Fruit fly (Drosophila melanogaster) whole organism, prepupa: ENCODE results near the gene CG2533.
A peak's percentile ranks its signal among the peaks of the same experiment; 100 is the strongest.

Experiments
- CG11294 ChIP-seq: fragments of 200-800 bp; sonication (Bioruptor generic); IDR thresholded peaks from 2 replicates; pipeline ENCODE4 v1.3.6; 2022; ENCODE audit warnings: missing biosample characterization, missing genetic modification characterization
- CG11762 ChIP-seq: fragments of 200-800 bp; sonication (Bioruptor generic); optimal IDR thresholded peaks from 3 replicates; lab custom pipeline; 2016; ENCODE audit warnings: missing biosample characterization, missing genetic modification characterization; ENCODE audit not compliant: insufficient read depth
- CG11902 ChIP-seq: fragments of 200-800 bp; sonication (Bioruptor generic); optimal IDR thresholded peaks from 3 replicates; lab custom pipeline; 2016; ENCODE audit warnings: missing biosample characterization, missing genetic modification characterization
- CG15336 ChIP-seq: fragments of 200-800 bp; sonication (Bioruptor generic); IDR thresholded peaks from 2 replicates; pipeline ENCODE4 v1.3.6; 2022; ENCODE audit warnings: missing biosample characterization, missing genetic modification characterization
- CG1621 ChIP-seq: fragments of 200-800 bp; sonication (Bioruptor generic); optimal IDR thresholded peaks from 3 replicates; lab custom pipeline; 2018; ENCODE audit warnings: missing biosample characterization, mild to moderate bottlenecking, missing genetic modification characterization
- CG16779 ChIP-seq: fragments of 200-800 bp; sonication (Bioruptor generic); optimal IDR thresholded peaks from 3 replicates; lab custom pipeline; 2017; ENCODE audit warnings: missing biosample characterization, mild to moderate bottlenecking, missing genetic modification characterization
- CG3032 ChIP-seq: fragments of 200-800 bp; optimal IDR thresholded peaks from 2 replicates; lab custom pipeline; 2019; ENCODE audit warnings: missing biosample characterization, mild to moderate bottlenecking, missing genetic modification characterization, moderate library complexity
- CG32006 ChIP-seq: fragments of 200-800 bp; sonication (Bioruptor generic); optimal IDR thresholded peaks from 3 replicates; lab custom pipeline; 2017; ENCODE audit warnings: missing biosample characterization, mild to moderate bottlenecking, missing genetic modification characterization
- CG34406 ChIP-seq: fragments of 200-800 bp; sonication (Bioruptor generic); optimal IDR thresholded peaks from 3 replicates; lab custom pipeline; 2016; ENCODE audit warnings: missing biosample characterization, missing genetic modification characterization
- CG3919 ChIP-seq: fragments of 200-800 bp; sonication (Bioruptor generic); optimal IDR thresholded peaks from 3 replicates; lab custom pipeline; 2016; ENCODE audit warnings: missing biosample characterization, missing genetic modification characterization
- CG4318 ChIP-seq: fragments of 200-800 bp; sonication (Bioruptor generic); optimal IDR thresholded peaks from 3 replicates; lab custom pipeline; 2017; ENCODE audit warnings: missing biosample characterization, mild to moderate bottlenecking, missing genetic modification characterization
- CG6163 ChIP-seq: fragments of 200-800 bp; sonication (Bioruptor generic); IDR thresholded peaks from 3 replicates; pipeline ENCODE4 v1.3.6; 2022; ENCODE audit warnings: missing biosample characterization, missing genetic modification characterization
- CG6276 ChIP-seq: fragments of 200-800 bp; sonication (Bioruptor generic); optimal IDR thresholded peaks from 2 replicates; lab custom pipeline; 2017; ENCODE audit warnings: missing biosample characterization, mild to moderate bottlenecking, missing genetic modification characterization
- CG6792 ChIP-seq: fragments of 200-800 bp; sonication (Bioruptor generic); optimal IDR thresholded peaks from 3 replicates; lab custom pipeline; 2016; ENCODE audit warnings: missing biosample characterization, missing genetic modification characterization
- CG6808 ChIP-seq: fragments of 200-800 bp; sonication (Bioruptor generic); optimal IDR thresholded peaks from 3 replicates; lab custom pipeline; 2017; ENCODE audit warnings: missing biosample characterization, missing genetic modification characterization, mild to moderate bottlenecking, moderate library complexity, missing genetic modification reagents
- CG6854 ChIP-seq: fragments of 200-800 bp; sonication (Bioruptor generic); optimal IDR thresholded peaks from 2 replicates; lab custom pipeline; 2017; ENCODE audit warnings: missing biosample characterization, mild to moderate bottlenecking, missing genetic modification characterization
- CG7368 ChIP-seq: fragments of 200-800 bp; sonication (Bioruptor generic); optimal IDR thresholded peaks from 3 replicates; lab custom pipeline; 2016; ENCODE audit warnings: missing biosample characterization, missing genetic modification characterization
- CG8119 ChIP-seq: fragments of 200-800 bp; sonication (Bioruptor generic); IDR thresholded peaks from 3 replicates; pipeline ENCODE4 v1.3.6; 2022; ENCODE audit warnings: missing biosample characterization, missing genetic modification characterization
- CG8319 ChIP-seq: fragments of 200-800 bp; sonication (Bioruptor generic); optimal IDR thresholded peaks from 3 replicates; lab custom pipeline; 2016; ENCODE audit warnings: missing biosample characterization, missing genetic modification characterization
- CG8632 ChIP-seq: fragments of 200-800 bp; sonication (Bioruptor generic); optimal IDR thresholded peaks from 3 replicates; lab custom pipeline; 2016; ENCODE audit warnings: missing biosample characterization, missing genetic modification characterization
- CG9139 ChIP-seq: fragments of 200-800 bp; sonication (Bioruptor generic); optimal IDR thresholded peaks from 3 replicates; lab custom pipeline; 2017; ENCODE audit warnings: missing biosample characterization, mild to moderate bottlenecking, missing genetic modification characterization
- Eip75B ChIP-seq: fragments of 200-800 bp; sonication (Bioruptor generic); optimal IDR thresholded peaks from 3 replicates; lab custom pipeline; 2016; ENCODE audit warnings: missing biosample characterization, missing genetic modification characterization
- Eip78C ChIP-seq: fragments of 200-800 bp; sonication (Bioruptor generic); peaks from one replicate; lab custom pipeline; 2016; ENCODE audit warnings: missing biosample characterization, missing genetic modification characterization
- Eip93F ChIP-seq: fragments of 200-800 bp; sonication (Bioruptor generic); optimal IDR thresholded peaks from 2 replicates; lab custom pipeline; 2016; ENCODE audit warnings: missing biosample characterization, mild to moderate bottlenecking, missing genetic modification characterization
- Ets21C ChIP-seq: fragments of 200-800 bp; sonication (Bioruptor generic); optimal IDR thresholded peaks from 3 replicates; lab custom pipeline; 2016; ENCODE audit warnings: missing biosample characterization, missing genetic modification characterization
- Ets96B ChIP-seq: fragments of 200-800 bp; optimal IDR thresholded peaks from 2 replicates; lab custom pipeline; 2019; ENCODE audit warnings: missing biosample characterization, mild to moderate bottlenecking, missing genetic modification characterization, moderate library complexity
- Gug ChIP-seq: fragments of 200-800 bp; sonication (Bioruptor generic); IDR thresholded peaks from 2 replicates; pipeline ENCODE4 v1.3.6; 2022; ENCODE audit warnings: missing biosample characterization, missing genetic modification characterization
- Hr38 ChIP-seq: sonication (Bioruptor generic); optimal IDR thresholded peaks from 2 replicates; lab custom pipeline; 2016; ENCODE audit warnings: missing biosample characterization, missing genetic modification characterization
- Hr39 ChIP-seq: fragments of 200-800 bp; sonication (Bioruptor generic); optimal IDR thresholded peaks from 2 replicates; lab custom pipeline; 2016; ENCODE audit warnings: missing biosample characterization, missing genetic modification characterization
- Hr4 ChIP-seq: fragments of 200-800 bp; sonication (Bioruptor generic); optimal IDR thresholded peaks from 3 replicates; lab custom pipeline; 2016; ENCODE audit warnings: missing biosample characterization, missing genetic modification characterization
- Met ChIP-seq: fragments of 200-800 bp; sonication (Bioruptor generic); optimal IDR thresholded peaks from 3 replicates; lab custom pipeline; 2016; ENCODE audit warnings: missing biosample characterization, missing genetic modification characterization
- OdsH ChIP-seq: fragments of 200-800 bp; sonication (Bioruptor generic); optimal IDR thresholded peaks from 3 replicates; lab custom pipeline; 2016; ENCODE audit warnings: missing biosample characterization, missing genetic modification characterization
- Smox ChIP-seq: fragments of 200-800 bp; sonication (Bioruptor generic); optimal IDR thresholded peaks from 3 replicates; lab custom pipeline; 2016; ENCODE audit warnings: missing biosample characterization, missing genetic modification characterization
- Sox102F ChIP-seq: fragments of 200-800 bp; sonication (Bioruptor generic); optimal IDR thresholded peaks from 2 replicates; lab custom pipeline; 2016; ENCODE audit warnings: missing biosample characterization, mild to moderate bottlenecking, missing genetic modification characterization
- Sox14 ChIP-seq: fragments of 200-800 bp; sonication (Bioruptor generic); optimal IDR thresholded peaks from 3 replicates; lab custom pipeline; 2016; ENCODE audit warnings: missing biosample characterization, missing genetic modification characterization
- Sox15 ChIP-seq: fragments of 200-800 bp; sonication (Bioruptor generic); optimal IDR thresholded peaks from 3 replicates; lab custom pipeline; 2016; ENCODE audit warnings: missing biosample characterization, missing genetic modification characterization
- acj6 ChIP-seq: fragments of 200-800 bp; sonication (Bioruptor generic); optimal IDR thresholded peaks from 3 replicates; lab custom pipeline; 2016; ENCODE audit warnings: missing biosample characterization, missing genetic modification characterization
- dac ChIP-seq: fragments of 200-800 bp; sonication (Bioruptor generic); optimal IDR thresholded peaks from 2 replicates; lab custom pipeline; 2017; ENCODE audit warnings: missing biosample characterization, mild to moderate bottlenecking, missing genetic modification characterization
- dsx ChIP-seq: fragments of 200-800 bp; optimal IDR thresholded peaks from 3 replicates; lab custom pipeline; 2019; ENCODE audit warnings: missing biosample characterization, mild to moderate bottlenecking, missing genetic modification characterization, moderate library complexity; ENCODE audit not compliant: poor library complexity, severe bottlenecking
- esn ChIP-seq: fragments of 200-800 bp; sonication (Bioruptor generic); optimal IDR thresholded peaks from 2 replicates; lab custom pipeline; 2016; ENCODE audit warnings: missing biosample characterization, mild to moderate bottlenecking, missing genetic modification characterization, moderate library complexity
- fd59A ChIP-seq: fragments of 200-800 bp; sonication (Bioruptor generic); optimal IDR thresholded peaks from 2 replicates; lab custom pipeline; 2017; ENCODE audit warnings: missing biosample characterization, mild to moderate bottlenecking, missing genetic modification characterization, missing genetic modification reagents
- fkh ChIP-seq: fragments of 200-800 bp; sonication (Bioruptor generic); optimal IDR thresholded peaks from 3 replicates; lab custom pipeline; 2017; ENCODE audit warnings: missing biosample characterization, mild to moderate bottlenecking, missing genetic modification characterization, moderate library complexity
- lz ChIP-seq: fragments of 200-800 bp; sonication (Bioruptor generic); optimal IDR thresholded peaks from 3 replicates; lab custom pipeline; 2016; ENCODE audit warnings: missing biosample characterization, missing genetic modification characterization
- salr ChIP-seq, 2 experiments: fragments of 200-800 bp; sonication (Bioruptor generic); optimal IDR thresholded peaks; 3 replicates each; lab custom pipeline; 2016 to 2018; ENCODE audit warnings: missing biosample characterization in 2 of 2, missing genetic modification characterization in 2 of 2, mild to moderate bottlenecking in 1 of 2
- spab ChIP-seq: fragments of 200-800 bp; sonication (Bioruptor generic); optimal IDR thresholded peaks from 2 replicates; lab custom pipeline; 2017; ENCODE audit warnings: missing biosample characterization, mild to moderate bottlenecking, missing genetic modification characterization, missing genetic modification reagents
- ss ChIP-seq, 2 experiments: fragments of 200-800 bp; sonication (Bioruptor generic); optimal IDR thresholded peaks; 2 replicates in 1 of 2; 3 replicates in 1 of 2; lab custom pipeline; 2017 to 2018; ENCODE audit warnings: mild to moderate bottlenecking in 2 of 2, missing biosample characterization in 2 of 2, missing genetic modification characterization in 2 of 2, moderate library complexity in 1 of 2
- svp ChIP-seq: fragments of 200-800 bp; sonication (Bioruptor generic); peaks from one replicate; lab custom pipeline; 2016; ENCODE audit warnings: missing biosample characterization, missing genetic modification characterization
- topi ChIP-seq: fragments of 200-800 bp; sonication (Bioruptor generic); optimal IDR thresholded peaks from 3 replicates; lab custom pipeline; 2016; ENCODE audit warnings: missing biosample characterization, missing genetic modification characterization
- vri ChIP-seq: fragments of 200-800 bp; sonication (Bioruptor generic); optimal IDR thresholded peaks from 3 replicates; lab custom pipeline; 2016; ENCODE audit warnings: missing biosample characterization, mild to moderate bottlenecking, missing genetic modification characterization

The CG2533 gene

dm6 chrX:11559728-11560724 is 44.0 kb downstream of the CG2533 start:
- peak; percentile 83 for TF ChIP-seq CG11762
- peak; percentile 61 for TF ChIP-seq Smox (GFP tag; lab: Kevin White, UChicago)
- TF ChIP-seq CG6792 (GFP tag; lab: Kevin White, UChicago), result peak; percentile 81
- TF ChIP-seq spab (GFP tag; lab: Kevin White, UChicago), result peak; percentile 76
- TF ChIP-seq CG4318 (GFP tag; lab: Kevin White, UChicago), result peak; percentile 85
- TF ChIP-seq CG1621, result peak; percentile 63
- TF ChIP-seq CG16779, result peak; percentile 76
- peak; percentile 69 for TF ChIP-seq topi
- TF ChIP-seq CG6854 (GFP tag; lab: Kevin White, UChicago), result peak; percentile 13
- peak; percentile 86 for TF ChIP-seq CG15336 (GFP tag; lab: Robert Waterston, UW)
- TF ChIP-seq Sox15 (GFP tag; lab: Kevin White, UChicago), result peak; percentile 73
- peak; percentile 60 for TF ChIP-seq Sox14 (GFP tag; lab: Kevin White, UChicago)
- TF ChIP-seq Ets21C (GFP tag; lab: Kevin White, UChicago), result peak; percentile 10
- peak; percentile 64 for TF ChIP-seq Eip75B (GFP tag; lab: Kevin White, UChicago)
- peak; percentile 87 for TF ChIP-seq CG8119 (GFP tag; lab: Robert Waterston, UW)
- peak; percentile 14 for TF ChIP-seq vri
- TF ChIP-seq CG3032, result peak; percentile 86
- peak; percentile 75 for TF ChIP-seq Gug
- TF ChIP-seq Sox102F (GFP tag; lab: Kevin White, UChicago), result peak; percentile 66
- TF ChIP-seq CG6163, result peak; percentile 45; the same call in 1 of the 3 replicates
- TF ChIP-seq lz (GFP tag; lab: Kevin White, UChicago), result peak; percentile 64
- peak; percentile 82 for TF ChIP-seq Ets96B (tag; lab: Kevin White, UChicago)
- TF ChIP-seq CG3919, result peak; percentile 85
- peak; percentile 85 for TF ChIP-seq OdsH
- peak; percentile 81 for TF ChIP-seq esn (GFP tag; lab: Kevin White, UChicago)
- TF ChIP-seq salr (GFP tag; optimal IDR thresholded peaks at IDR 0.05; lab: Kevin White, UChicago), result peak; percentile 2 to 91
- TF ChIP-seq ss (GFP tag; optimal IDR thresholded peaks at IDR 0.05; lab: Kevin White, UChicago), result peak; percentile 71 to 88
- TF ChIP-seq CG6276, result peak; percentile 87
- TF ChIP-seq CG8632, result peak; percentile 86
- TF ChIP-seq CG8319, result peak; percentile 57
- peak; percentile 76 for TF ChIP-seq fd59A (GFP tag; lab: Kevin White, UChicago)
- no peak for TF ChIP-seq fkh
- TF ChIP-seq CG32006, result peak; percentile 95
- TF ChIP-seq Hr39, result peak; percentile 51
- no peak for TF ChIP-seq Hr38 (GFP tag; lab: Kevin White, UChicago)
- peak; percentile 85 for TF ChIP-seq acj6
- TF ChIP-seq svp (GFP tag; lab: Kevin White, UChicago), result peak; percentile 58
- TF ChIP-seq CG6808 (GFP tag; lab: Kevin White, UChicago), result peak; percentile 85
- peak; percentile 75 for TF ChIP-seq Met (GFP tag; lab: Kevin White, UChicago)
- peak; percentile 88 for TF ChIP-seq CG34406 (GFP tag; lab: Kevin White, UChicago)
- TF ChIP-seq Hr4 (GFP tag; lab: Kevin White, UChicago), result peak; percentile 86
- TF ChIP-seq CG11294 (GFP tag; lab: Robert Waterston, UW), result peak; percentile 69
- TF ChIP-seq CG7368 (GFP tag; lab: Kevin White, UChicago), result peak; percentile 74
- TF ChIP-seq dsx (GFP tag; lab: Kevin White, UChicago), result peak; percentile 77
- TF ChIP-seq dac (GFP tag; lab: Kevin White, UChicago), result peak; percentile 60
- TF ChIP-seq CG11902 (GFP tag; lab: Kevin White, UChicago), result peak; percentile 60
- TF ChIP-seq CG9139, result peak; percentile 70
- TF ChIP-seq Eip78C (GFP tag; lab: Kevin White, UChicago), result peak; percentile 92
- TF ChIP-seq Eip93F, result peak; percentile 10
